Fruit fly (Drosophila melanogaster) whole organism, embryonic: ENCODE results near the gene Rh4.

Experiments
- C15 ChIP-seq: fragments of 200-800 bp; sonication (Bioruptor generic); IDR thresholded peaks from 3 replicates; pipeline ENCODE4 v1.3.6; 2022; ENCODE audit warnings: missing biosample characterization, missing genetic modification characterization
- CG11398 ChIP-seq: fragments of 200-800 bp; sonication (Bioruptor generic); optimal IDR thresholded peaks from 2 replicates; lab custom pipeline; 2016; ENCODE audit warnings: missing biosample characterization, missing genetic modification characterization
- CG11504 ChIP-seq: fragments of 200-800 bp; sonication (Bioruptor generic); optimal IDR thresholded peaks from 3 replicates; lab custom pipeline; 2019; ENCODE audit warnings: missing biosample characterization, mild to moderate bottlenecking, missing genetic modification characterization, moderate library complexity
- CG12104 ChIP-seq: fragments of 200-800 bp; sonication (Bioruptor generic); optimal IDR thresholded peaks from 3 replicates; lab custom pipeline; 2016; ENCODE audit warnings: missing biosample characterization, missing genetic modification characterization
- CG12299 ChIP-seq: fragments of 200-800 bp; sonication (Bioruptor generic); optimal IDR thresholded peaks from 2 replicates; lab custom pipeline; 2018; ENCODE audit warnings: missing biosample characterization, mild to moderate bottlenecking, missing genetic modification characterization
- CG14667 ChIP-seq: fragments of 200-800 bp; sonication (Bioruptor generic); IDR thresholded peaks from 2 replicates; pipeline ENCODE4 v1.3.6; 2022; ENCODE audit warnings: missing biosample characterization, missing genetic modification characterization
- CG15269 ChIP-seq: fragments of 200-800 bp; sonication (Bioruptor generic); optimal IDR thresholded peaks from 2 replicates; lab custom pipeline; 2018; ENCODE audit warnings: missing biosample characterization, mild to moderate bottlenecking, missing genetic modification characterization, moderate library complexity
- CG15696 ChIP-seq: fragments of 200-800 bp; sonication (Bioruptor generic); optimal IDR thresholded peaks from 2 replicates; lab custom pipeline; 2019; ENCODE audit warnings: missing biosample characterization, mild to moderate bottlenecking, missing genetic modification characterization, moderate library complexity
- CG1602 ChIP-seq: fragments of 200-800 bp; sonication (Bioruptor generic); optimal IDR thresholded peaks from 3 replicates; lab custom pipeline; 2016; ENCODE audit warnings: missing biosample characterization, missing genetic modification characterization
- CG4328 ChIP-seq: fragments of 200-800 bp; sonication (Bioruptor generic); optimal IDR thresholded peaks from 3 replicates; lab custom pipeline; 2017; ENCODE audit warnings: missing biosample characterization, missing genetic modification reagents, missing genetic modification characterization
- CG43689 ChIP-seq: fragments of 200-800 bp; sonication (Bioruptor generic); IDR thresholded peaks from 2 replicates; pipeline ENCODE4 v1.3.6; 2022; ENCODE audit warnings: missing biosample characterization, missing genetic modification characterization
- CG4854 ChIP-seq: fragments of 200-800 bp; sonication (Bioruptor generic); optimal IDR thresholded peaks from 2 replicates; lab custom pipeline; 2016; ENCODE audit warnings: missing biosample characterization, missing genetic modification characterization, inconsistent platforms
- CG6765 ChIP-seq: fragments of 200-800 bp; sonication (Bioruptor generic); optimal IDR thresholded peaks from 3 replicates; lab custom pipeline; 2017; ENCODE audit warnings: missing biosample characterization, mild to moderate bottlenecking, missing genetic modification characterization
- CG6813 ChIP-seq: fragments of 200-800 bp; sonication (Bioruptor generic); optimal IDR thresholded peaks from 2 replicates; lab custom pipeline; 2017; ENCODE audit warnings: missing biosample characterization, missing genetic modification characterization, mild to moderate bottlenecking, moderate library complexity, missing genetic modification reagents
- CHES-1-like ChIP-seq: fragments of 200-800 bp; sonication (Bioruptor generic); optimal IDR thresholded peaks from 2 replicates; lab custom pipeline; 2016; ENCODE audit warnings: missing biosample characterization, missing genetic modification characterization
- Camta ChIP-seq: fragments of 200-800 bp; sonication (Bioruptor generic); optimal IDR thresholded peaks from 2 replicates; lab custom pipeline; 2016; ENCODE audit warnings: missing biosample characterization, missing genetic modification characterization
- Chrac-16 ChIP-seq: fragments of 200-800 bp; sonication (Bioruptor generic); optimal IDR thresholded peaks from 3 replicates; lab custom pipeline; 2016; ENCODE audit warnings: missing biosample characterization, missing genetic modification characterization
- Dip2 ChIP-seq: fragments of 200-800 bp; sonication (Bioruptor generic); IDR thresholded peaks from 2 replicates; pipeline ENCODE4 v1.3.6; 2022; ENCODE audit warnings: missing biosample characterization, missing genetic modification characterization
- Dp ChIP-seq: fragments of 200-800 bp; sonication (Bioruptor generic); optimal IDR thresholded peaks from 2 replicates; lab custom pipeline; 2018; ENCODE audit warnings: missing biosample characterization, mild to moderate bottlenecking, missing genetic modification characterization, moderate library complexity
- E2f2 ChIP-seq: fragments of 200-800 bp; sonication (Bioruptor generic); IDR thresholded peaks from 2 replicates; pipeline ENCODE4 v1.3.6; 2022; ENCODE audit warnings: missing biosample characterization, missing genetic modification characterization
- Hand ChIP-seq: fragments of 200-800 bp; sonication (Bioruptor generic); optimal IDR thresholded peaks from 2 replicates; lab custom pipeline; 2017; ENCODE audit warnings: mild to moderate bottlenecking, missing biosample characterization, missing genetic modification reagents, missing genetic modification characterization
- Hr78 ChIP-seq, 2 experiments: fragments of 200-800 bp in 1 of 2; fragments of >200 bp in 1 of 2; sonication (Bioruptor generic) in 1 of 2; optimal IDR thresholded peaks; 2 replicates each; lab custom pipeline; 2017 to 2019; ENCODE audit warnings: missing biosample characterization in 2 of 2, missing genetic modification characterization in 2 of 2, mild to moderate bottlenecking in 1 of 2, moderate library complexity in 1 of 2
- MESR4 ChIP-seq: fragments of 200-800 bp; sonication (Bioruptor generic); optimal IDR thresholded peaks from 2 replicates; lab custom pipeline; 2018; ENCODE audit warnings: missing biosample characterization, mild to moderate bottlenecking, missing genetic modification characterization, moderate library complexity
- Max ChIP-seq: fragments of 200-800 bp; sonication (Bioruptor generic); optimal IDR thresholded peaks from 2 replicates; lab custom pipeline; 2016; ENCODE audit warnings: missing biosample characterization, mild to moderate bottlenecking, missing genetic modification characterization
- Nf-YB ChIP-seq: fragments of 200-800 bp; sonication (Bioruptor generic); optimal IDR thresholded peaks from 3 replicates; lab custom pipeline; 2019; ENCODE audit warnings: missing biosample characterization, mild to moderate bottlenecking, missing genetic modification characterization, moderate library complexity
- Scr ChIP-seq: fragments of 200-800 bp; sonication (Bioruptor generic); IDR thresholded peaks from 2 replicates; pipeline ENCODE4 v1.3.6; 2022; ENCODE audit warnings: missing biosample characterization, missing genetic modification characterization; ENCODE audit not compliant: partially characterized antibody
- Sox100B ChIP-seq: fragments of 200-800 bp; sonication (Bioruptor generic); optimal IDR thresholded peaks from 3 replicates; lab custom pipeline; 2018; ENCODE audit warnings: missing biosample characterization, mild to moderate bottlenecking, missing genetic modification characterization
- TFAM ChIP-seq: fragments of 200-800 bp; sonication (Bioruptor generic); optimal IDR thresholded peaks from 2 replicates; lab custom pipeline; 2017; ENCODE audit warnings: missing biosample characterization, missing genetic modification characterization, inconsistent platforms
- Vsx1 ChIP-seq: fragments of 200-800 bp; sonication (Bioruptor generic); optimal IDR thresholded peaks from 2 replicates; lab custom pipeline; 2017; ENCODE audit warnings: missing biosample characterization, mild to moderate bottlenecking, missing genetic modification characterization, missing genetic modification reagents
- YL-1 ChIP-seq: fragments of 200-800 bp; sonication (Bioruptor generic); optimal IDR thresholded peaks from 3 replicates; lab custom pipeline; 2017; ENCODE audit warnings: missing biosample characterization, mild to moderate bottlenecking, missing genetic modification characterization
- ab ChIP-seq: fragments of 200-800 bp; sonication (Bioruptor generic); optimal IDR thresholded peaks from 2 replicates; lab custom pipeline; 2016; ENCODE audit warnings: missing biosample characterization, missing genetic modification characterization
- ara ChIP-seq: fragments of 200-800 bp; sonication (Bioruptor generic); IDR thresholded peaks from 2 replicates; pipeline ENCODE4 v1.3.6; 2022; ENCODE audit warnings: missing biosample characterization, missing genetic modification characterization
- bcd ChIP-seq: fragments of 200-800 bp; sonication (Bioruptor generic); optimal IDR thresholded peaks from 2 replicates; lab custom pipeline; 2017; ENCODE audit warnings: missing biosample characterization, mild to moderate bottlenecking, missing genetic modification characterization
- caup ChIP-seq: fragments of 200-800 bp; sonication (Bioruptor generic); optimal IDR thresholded peaks from 3 replicates; lab custom pipeline; 2017; ENCODE audit warnings: missing biosample characterization, mild to moderate bottlenecking, missing genetic modification characterization, moderate library complexity; ENCODE audit not compliant: severe bottlenecking
- dm ChIP-seq: fragments of 200-800 bp; sonication (Bioruptor generic); optimal IDR thresholded peaks from 3 replicates; lab custom pipeline; 2016; ENCODE audit warnings: missing biosample characterization, missing genetic modification characterization
- dysf ChIP-seq: fragments of 200-800 bp; sonication (Bioruptor generic); IDR thresholded peaks from 3 replicates; pipeline ENCODE4 v1.3.6; 2022; ENCODE audit warnings: missing biosample characterization, missing genetic modification characterization
- fd64A ChIP-seq: fragments of 200-800 bp; sonication (Bioruptor generic); optimal IDR thresholded peaks from 3 replicates; lab custom pipeline; 2018; ENCODE audit warnings: missing biosample characterization, mild to moderate bottlenecking, missing genetic modification characterization
- gsb ChIP-seq: fragments of 200-800 bp; sonication (Bioruptor generic); IDR thresholded peaks from 2 replicates; pipeline ENCODE4 v1.3.6; 2022; ENCODE audit warnings: missing biosample characterization, missing genetic modification characterization
- kah ChIP-seq: fragments of 200-800 bp; sonication (Bioruptor generic); optimal IDR thresholded peaks from 2 replicates; lab custom pipeline; 2018; ENCODE audit warnings: missing biosample characterization, mild to moderate bottlenecking, missing genetic modification characterization
- kni ChIP-seq: fragments of 200-800 bp; sonication (Bioruptor generic); optimal IDR thresholded peaks from 3 replicates; lab custom pipeline; 2017; ENCODE audit warnings: mild to moderate bottlenecking, missing biosample characterization, missing genetic modification reagents, missing genetic modification characterization
- mld ChIP-seq: fragments of 200-800 bp; sonication (Bioruptor generic); IDR thresholded peaks from 3 replicates; pipeline ENCODE4 v1.3.6; 2022; ENCODE audit warnings: missing biosample characterization, missing genetic modification characterization; ENCODE audit not compliant: partially characterized antibody
- org-1 ChIP-seq: fragments of 200-800 bp; sonication (Bioruptor generic); optimal IDR thresholded peaks from 2 replicates; lab custom pipeline; 2017; ENCODE audit warnings: missing biosample characterization, missing genetic modification characterization
- slou ChIP-seq: fragments of 200-800 bp; sonication (Bioruptor generic); optimal IDR thresholded peaks from 3 replicates; lab custom pipeline; 2016; ENCODE audit warnings: missing biosample characterization, missing genetic modification characterization
- tap ChIP-seq: fragments of 200-800 bp; optimal IDR thresholded peaks from 3 replicates; lab custom pipeline; 2019; ENCODE audit warnings: missing biosample characterization, mild to moderate bottlenecking, missing genetic modification characterization, moderate library complexity
- trem ChIP-seq: fragments of 200-800 bp; optimal IDR thresholded peaks from 3 replicates; lab custom pipeline; 2019; ENCODE audit warnings: missing biosample characterization, mild to moderate bottlenecking, missing genetic modification characterization, moderate library complexity
- twi ChIP-seq: fragments of 200-800 bp; optimal IDR thresholded peaks from 2 replicates; lab custom pipeline; 2019; ENCODE audit warnings: missing biosample characterization, mild to moderate bottlenecking, missing genetic modification characterization, moderate library complexity
- unc-4 ChIP-seq: fragments of 200-800 bp; sonication (Bioruptor generic); IDR thresholded peaks from 2 replicates; pipeline ENCODE4 v1.3.6; 2022; ENCODE audit warnings: missing biosample characterization, missing genetic modification characterization; ENCODE audit not compliant: partially characterized antibody
- z ChIP-seq: fragments of 200-800 bp; sonication (Bioruptor generic); IDR thresholded peaks from 3 replicates; pipeline ENCODE4 v1.3.6; 2022; ENCODE audit warnings: missing biosample characterization, missing genetic modification characterization

Gene Rh4

DNA sequence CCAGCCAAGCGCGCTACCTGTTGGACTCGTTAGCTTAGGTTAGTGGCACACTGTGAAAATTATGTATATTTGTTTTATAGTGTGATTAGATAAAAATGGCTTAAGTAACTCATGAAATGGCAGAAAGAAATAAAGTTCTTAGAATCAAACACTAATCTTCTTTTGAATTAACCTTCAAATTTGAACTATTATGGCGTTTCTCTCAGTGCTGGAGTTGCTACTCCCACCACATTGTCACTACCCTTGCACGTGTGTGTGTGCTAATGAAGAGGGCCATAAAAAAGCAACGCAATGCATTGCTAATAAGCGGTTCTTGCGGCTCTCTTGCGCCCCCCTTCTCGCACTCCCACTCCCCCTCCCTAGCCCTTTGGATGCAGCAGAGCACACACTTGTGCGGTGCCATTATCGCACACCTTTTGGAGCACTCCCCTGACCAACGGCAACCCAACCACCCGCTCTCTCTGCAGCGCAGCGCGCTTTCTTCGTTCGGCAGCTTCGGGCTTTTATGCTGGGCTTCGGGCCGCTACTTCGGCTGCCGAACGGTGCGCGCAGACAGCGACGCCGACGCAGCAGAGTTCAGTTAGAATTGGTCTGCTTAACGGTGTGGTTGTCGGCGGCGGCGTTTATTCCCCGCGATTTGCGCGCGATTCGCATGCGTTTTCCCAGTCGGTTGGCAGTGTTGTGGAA is 28.5 kb upstream of the Rh4 start (continued):
- TF ChIP-seq Scr (GFP tag; lab: Robert Waterston, UW) (no peak), slou (GFP tag; lab: Kevin White, UChicago) (peak; percentile 51), ara (peak; percentile 93), CG4328 (GFP tag; lab: Kevin White, UChicago) (peak; percentile 59), trem (peak; percentile 84), CG4854 (GFP tag; lab: Kevin White, UChicago) (peak; percentile 68), TFAM (peak; percentile 66), CG11504 (tag; lab: Kevin White, UChicago) (peak; percentile 94), Sox100B (GFP tag; lab: Kevin White, UChicago) (peak; percentile 87), Hand (GFP tag; lab: Kevin White, UChicago) (peak; percentile 28), gsb (GFP tag; lab: Robert Waterston, UW) (peak; percentile 51), CG43689 (GFP tag; lab: Robert Waterston, UW) (peak; percentile 52; the same call in 1 of the 2 replicates), bcd (GFP tag; lab: Kevin White, UChicago) (peak; percentile 89), CG14667 (GFP tag; lab: Robert Waterston, UW) (peak; percentile 87), caup (peak; percentile 72), Vsx1 (GFP tag; lab: Kevin White, UChicago) (peak; percentile 99), YL-1 (GFP tag; lab: Kevin White, UChicago) (peak; percentile 26), unc-4 (no peak), CG1602 (GFP tag; lab: Kevin White, UChicago) (peak; percentile 91), Hr78 (GFP tag; optimal IDR thresholded peaks at IDR 0.05; lab: Kevin White, UChicago) (peak in 1 of 2 experiments; percentile 88), CG15269 (tag; lab: Kevin White, UChicago) (peak; percentile 90), kni (GFP tag; lab: Kevin White, UChicago) (peak; percentile 98), CG6813 (peak; percentile 77), E2f2 (GFP tag; lab: Robert Waterston, UW) (peak; percentile 74; the same call in 1 of the 2 replicates), twi (tag; lab: Kevin White, UChicago) (peak; percentile 78), org-1 (GFP tag; lab: Kevin White, UChicago) (peak; percentile 86), mld (GFP tag; lab: Robert Waterston, UW) (no peak), tap (peak; percentile 89), fd64A (GFP tag; lab: Kevin White, UChicago) (peak; percentile 88), Max (GFP tag; lab: Kevin White, UChicago) (peak; percentile 67), CG11398 (GFP tag; lab: Kevin White, UChicago) (peak; percentile 79), Dip2 (GFP tag; lab: Robert Waterston, UW) (no peak), Nf-YB (GFP tag; lab: Kevin White, UChicago) (peak; percentile 69), MESR4 (GFP tag; lab: Kevin White, UChicago) (peak; percentile 23), kah (GFP tag; lab: Kevin White, UChicago) (peak; percentile 74), CG12299 (tag; lab: Kevin White, UChicago) (peak; percentile 71), Dp (GFP tag; lab: Kevin White, UChicago) (no peak), dm (peak; percentile 84), CHES-1-like (peak; percentile 80), ab (GFP tag; lab: Kevin White, UChicago) (peak; percentile 34), C15 (GFP tag; lab: Robert Waterston, UW) (no peak; the same call in 2 of the 3 replicates), CG15696 (tag; lab: Kevin White, UChicago) (peak; percentile 52), CG6765 (GFP tag; lab: Kevin White, UChicago) (no peak), z (GFP tag; lab: Robert Waterston, UW) (no peak), Chrac-16 (GFP tag; lab: Kevin White, UChicago) (peak; percentile 82), dysf (GFP tag; lab: Robert Waterston, UW) (peak; percentile 91; the same call in 2 of the 3 replicates), CG12104 (peak; percentile 82), Camta (peak; percentile 92)
